Worm (Caenorhabditis elegans): ENCODE data around the gene cln-3.1.

ce11 chrV:11290888-11291287 is 25.4 kb upstream of the cln-3.1 start, which contains the start of gene C03E10.1:
- no peak for TF ChIP-seq unc-39 (tag; optimal IDR thresholded peaks at IDR 0.05)
- TF ChIP-seq bed-3 (GFP tag; optimal IDR thresholded peaks at IDR 0.05), result no peak
- no peak for TF ChIP-seq pha-4 (tag; optimal IDR thresholded peaks at IDR 0.05)
- TF ChIP-seq snpc-4 (tag; optimal IDR thresholded peaks at IDR 0.05), result no peak
- TF ChIP-seq blmp-1 (tag; optimal IDR thresholded peaks at IDR 0.05), result no peak
- TF ChIP-seq elt-3 (tag; optimal IDR thresholded peaks at IDR 0.05), result no peak
- no peak for TF ChIP-seq M03D4.4 (tag; optimal IDR thresholded peaks at IDR 0.05)
